Worm (Caenorhabditis elegans) whole organism, midembryonic: Measurements from ENCODE around the gene F09G8.5.

Experiments used
- T22C8.4 ChIP-seq: fragments of 200-800 bp; sonication (Bioruptor generic); IDR thresholded peaks from 2 replicates; pipeline ENCODE4 v1.3.6; 2022; ENCODE audit warnings: missing genetic modification characterization, missing compliant biosample characterization
- cog-1 ChIP-seq: sonication (generic microtip); optimal IDR thresholded peaks from 2 replicates; lab custom pipeline; 2016; ENCODE audit warnings: missing genetic modification characterization, missing compliant biosample characterization
- flt-1 ChIP-seq: fragments of 200-800 bp; sonication (Bioruptor generic); IDR thresholded peaks from 2 replicates; pipeline ENCODE4 v1.3.6; 2022; ENCODE audit warnings: missing genetic modification characterization, missing compliant biosample characterization
- klf-2 ChIP-seq: fragments of 200-800 bp; sonication (Bioruptor generic); conservative IDR thresholded peaks from 2 replicates; pipeline ENCODE4 v1.3.6; 2022; ENCODE audit warnings: missing genetic modification reagents, missing genetic modification characterization, missing compliant biosample characterization
- med-1 ChIP-seq: sonication (generic microtip); optimal IDR thresholded peaks from 2 replicates; lab custom pipeline; 2017; ENCODE audit warnings: missing genetic modification characterization, mild to moderate bottlenecking, missing compliant biosample characterization, antibody characterized with exemption, missing genetic modification reagents; ENCODE audit not compliant: insufficient read depth
- ref-1 ChIP-seq: fragments of 200-800 bp; sonication (Bioruptor generic); conservative IDR thresholded peaks from 2 replicates; pipeline ENCODE4 v1.3.6; 2022; ENCODE audit warnings: missing genetic modification reagents, missing genetic modification characterization, missing compliant biosample characterization
- tab-1 ChIP-seq: fragments of 200-800 bp; sonication (Bioruptor generic); IDR thresholded peaks from 2 replicates; pipeline ENCODE4 v1.3.6; 2022; ENCODE audit warnings: missing genetic modification characterization, missing compliant biosample characterization
- ztf-23 ChIP-seq: fragments of 200-800 bp; sonication (Bioruptor generic); IDR thresholded peaks from 2 replicates; pipeline ENCODE4 v1.3.6; 2022; ENCODE audit warnings: missing genetic modification reagents, missing genetic modification characterization, missing compliant biosample characterization
- ztf-29 ChIP-seq: fragments of 200-800 bp; sonication (Bioruptor generic); IDR thresholded peaks from 2 replicates; pipeline ENCODE4 v1.3.6; 2022; ENCODE audit warnings: missing genetic modification reagents, missing genetic modification characterization, missing compliant biosample characterization

Gene F09G8.5

ce11 chrIII:8228916-8229315 is 25.9 kb upstream of the F09G8.5 start:
- TF ChIP-seq med-1 (GFP tag; lab: Kevin White, UChicago) = no peak
- no peak for TF ChIP-seq klf-2 (GFP tag; lab: Robert Waterston, UW)
- no peak for TF ChIP-seq cog-1 (tag; lab: Kevin White, UChicago)
- TF ChIP-seq ref-1 (GFP tag; lab: Robert Waterston, UW) = no peak

DNA sequence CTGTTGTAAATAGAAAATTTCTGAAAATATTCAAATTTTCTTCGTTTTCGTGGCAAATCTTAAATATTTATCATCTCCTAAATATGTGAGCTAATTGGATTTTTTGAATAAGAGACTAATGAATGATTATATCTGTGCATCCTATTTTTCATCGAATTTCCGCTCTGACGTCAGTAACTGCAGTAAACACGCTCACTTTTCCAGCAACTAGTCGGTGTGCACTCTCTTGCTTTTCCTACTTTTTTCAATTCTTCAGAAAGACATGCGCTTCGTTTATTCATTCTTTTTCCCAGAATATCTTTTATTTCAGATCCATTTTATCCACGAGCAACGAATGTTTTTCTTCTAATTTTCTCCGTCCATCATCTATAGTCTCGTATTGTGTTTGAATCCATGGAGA is 25.3 kb upstream of the F09G8.5 start:
- TF ChIP-seq med-1 (GFP tag; lab: Kevin White, UChicago) (no peak), T22C8.4 (GFP tag; lab: Robert Waterston, UW) (no peak), ref-1 (GFP tag; lab: Robert Waterston, UW) (no peak), ztf-23 (GFP tag; lab: Robert Waterston, UW) (no peak), cog-1 (tag; lab: Kevin White, UChicago) (no peak), flt-1 (GFP tag; lab: Robert Waterston, UW) (no peak), tab-1 (no peak), klf-2 (GFP tag; lab: Robert Waterston, UW) (no peak), ztf-29 (GFP tag; lab: Robert Waterston, UW) (no peak)

DNA sequence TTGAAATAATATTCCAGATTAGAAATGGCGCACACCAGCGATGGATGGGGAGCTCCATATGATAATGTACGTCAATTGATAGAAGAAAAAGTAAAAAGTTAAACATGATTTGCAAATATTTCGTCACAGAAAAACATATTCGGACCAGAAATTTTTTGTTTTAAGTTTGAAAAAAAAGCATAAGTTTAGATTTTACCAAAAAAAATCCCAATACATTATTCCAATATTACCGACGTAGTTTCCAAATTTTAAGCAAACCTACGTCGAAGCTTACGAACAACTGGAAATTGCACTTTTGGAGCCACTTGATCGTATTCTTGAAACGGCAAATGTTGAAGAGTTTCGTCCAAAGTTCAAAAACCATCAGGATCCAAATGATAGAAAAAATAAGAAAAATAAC is 22.1 kb upstream of the F09G8.5 start, which contains the start of gene henn-1:
Gene henn-1, plus strand, starts transcription at position 18 of the 400 bp plus-strand sequence.
- TF ChIP-seq ztf-29 (GFP tag; lab: Robert Waterston, UW) (no peak), klf-2 (GFP tag; lab: Robert Waterston, UW) (no peak), flt-1 (GFP tag; lab: Robert Waterston, UW) (no peak), ztf-23 (GFP tag; lab: Robert Waterston, UW) (no peak), ref-1 (GFP tag; lab: Robert Waterston, UW) (no peak), tab-1 (no peak), T22C8.4 (GFP tag; lab: Robert Waterston, UW) (no peak), med-1 (GFP tag; lab: Kevin White, UChicago) (no peak), cog-1 (tag; lab: Kevin White, UChicago) (no peak)

- TF ChIP-seq ztf-29 (GFP tag; lab: Robert Waterston, UW) (no peak), med-1 (GFP tag; lab: Kevin White, UChicago) (no peak), ref-1 (GFP tag; lab: Robert Waterston, UW) (no peak), ztf-23 (GFP tag; lab: Robert Waterston, UW) (no peak), T22C8.4 (GFP tag; lab: Robert Waterston, UW) (no peak), cog-1 (tag; lab: Kevin White, UChicago) (no peak), flt-1 (GFP tag; lab: Robert Waterston, UW) (no peak), tab-1 (no peak), klf-2 (GFP tag; lab: Robert Waterston, UW) (no peak)
These were observed 19.4 kb upstream of the F09G8.5 start, which contains the start of gene C02F5.14 for ce11 chrIII:8235358-8235757. Gene C02F5.14, minus strand, starts transcription at chrIII:8235514.

ce11 chrIII:8235880-8236279 is 18.9 kb upstream of the F09G8.5 start, which contains the start of gene C02F5.5:
Gene C02F5.5, plus strand, starts transcription at chrIII:8236180.
- TF ChIP-seq cog-1 (tag; lab: Kevin White, UChicago) = no peak
- TF ChIP-seq klf-2 (GFP tag; lab: Robert Waterston, UW) = no peak
- TF ChIP-seq ref-1 (GFP tag; lab: Robert Waterston, UW) = no peak
- TF ChIP-seq med-1 (GFP tag; lab: Kevin White, UChicago) = no peak
- no peak for TF ChIP-seq tab-1
- TF ChIP-seq ztf-23 (GFP tag; lab: Robert Waterston, UW) = no peak
- no peak for TF ChIP-seq ztf-29 (GFP tag; lab: Robert Waterston, UW)
- no peak for TF ChIP-seq flt-1 (GFP tag; lab: Robert Waterston, UW)
- TF ChIP-seq T22C8.4 (GFP tag; lab: Robert Waterston, UW) = no peak

DNA sequence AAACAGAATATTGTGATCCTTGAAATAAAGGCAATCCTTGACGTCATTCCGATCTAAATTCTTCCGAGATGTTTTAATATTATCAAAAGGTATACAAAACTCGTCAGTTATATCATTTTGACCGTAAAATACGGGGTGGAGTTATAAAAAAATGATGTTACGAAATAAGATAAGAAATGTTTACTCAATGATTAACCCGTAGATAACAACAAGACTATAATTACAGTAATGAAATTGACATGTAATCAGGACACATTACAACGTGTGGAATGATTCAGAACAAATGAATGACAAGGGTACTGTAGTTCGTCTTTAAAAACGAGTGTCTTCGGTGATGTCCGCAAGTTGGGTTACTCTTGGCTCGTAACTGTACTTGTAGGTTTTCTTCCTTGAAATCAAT is 16.9 kb upstream of the F09G8.5 start, which contains the start of gene tsp-2:
Gene tsp-2, minus strand, starts transcription at position 109 of the 400 bp plus-strand sequence.
- TF ChIP-seq cog-1 (tag; lab: Kevin White, UChicago) (no peak), ztf-23 (GFP tag; lab: Robert Waterston, UW) (no peak), ztf-29 (GFP tag; lab: Robert Waterston, UW) (no peak), tab-1 (no peak), klf-2 (GFP tag; lab: Robert Waterston, UW) (no peak), flt-1 (GFP tag; lab: Robert Waterston, UW) (no peak), ref-1 (GFP tag; lab: Robert Waterston, UW) (no peak), med-1 (GFP tag; lab: Kevin White, UChicago) (no peak), T22C8.4 (GFP tag; lab: Robert Waterston, UW) (no peak)

ce11 chrIII:8239325-8239724 is 15.4 kb upstream of the F09G8.5 start, which contains the start of gene tsp-1:
Gene tsp-1, minus strand, starts transcription at chrIII:8239423.
- no peak for TF ChIP-seq cog-1 (tag; lab: Kevin White, UChicago)
- no peak for TF ChIP-seq ztf-29 (GFP tag; lab: Robert Waterston, UW)
- TF ChIP-seq med-1 (GFP tag; lab: Kevin White, UChicago) = no peak
- TF ChIP-seq tab-1 = no peak
- TF ChIP-seq ztf-23 (GFP tag; lab: Robert Waterston, UW) = no peak
- TF ChIP-seq T22C8.4 (GFP tag; lab: Robert Waterston, UW) = no peak
- no peak for TF ChIP-seq ref-1 (GFP tag; lab: Robert Waterston, UW)
- no peak for TF ChIP-seq klf-2 (GFP tag; lab: Robert Waterston, UW)

DNA sequence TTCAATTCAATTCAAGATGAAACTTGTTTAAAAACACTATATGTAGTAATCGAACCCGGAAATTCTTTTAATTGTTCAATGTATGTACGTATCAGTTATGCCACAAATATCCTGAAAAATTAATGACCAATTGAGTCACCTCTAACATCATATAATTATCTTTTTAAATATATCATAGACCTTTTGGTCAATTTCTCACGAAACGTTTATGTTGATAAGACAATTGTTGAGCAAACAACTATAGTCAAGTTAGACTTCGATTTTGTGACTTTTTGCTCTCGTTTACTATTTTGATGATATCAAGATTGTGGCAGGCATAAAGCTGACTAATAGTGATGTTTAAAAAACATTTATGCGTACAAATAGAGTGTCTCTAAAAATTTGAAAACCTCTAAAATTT is 14.5 kb upstream of the F09G8.5 start:
- no peak for TF ChIP-seq med-1 (GFP tag; lab: Kevin White, UChicago)
- no peak for TF ChIP-seq flt-1 (GFP tag; lab: Robert Waterston, UW)
- TF ChIP-seq ref-1 (GFP tag; lab: Robert Waterston, UW) = no peak
- TF ChIP-seq klf-2 (GFP tag; lab: Robert Waterston, UW) = no peak
- no peak for TF ChIP-seq T22C8.4 (GFP tag; lab: Robert Waterston, UW)
- TF ChIP-seq ztf-29 (GFP tag; lab: Robert Waterston, UW) = no peak
- no peak for TF ChIP-seq ztf-23 (GFP tag; lab: Robert Waterston, UW)
- TF ChIP-seq cog-1 (tag; lab: Kevin White, UChicago) = no peak
- no peak for TF ChIP-seq tab-1

- TF ChIP-seq ztf-29 (GFP tag; lab: Robert Waterston, UW) (no peak), tab-1 (no peak), ztf-23 (GFP tag; lab: Robert Waterston, UW) (no peak), T22C8.4 (GFP tag; lab: Robert Waterston, UW) (no peak), klf-2 (GFP tag; lab: Robert Waterston, UW) (no peak), med-1 (GFP tag; lab: Kevin White, UChicago) (no peak), cog-1 (tag; lab: Kevin White, UChicago) (no peak), flt-1 (GFP tag; lab: Robert Waterston, UW) (no peak), ref-1 (GFP tag; lab: Robert Waterston, UW) (no peak)
These were observed 13.8 kb upstream of the F09G8.5 start for ce11 chrIII:8240948-8241347.
